Worm (Caenorhabditis elegans) whole organism, L4/young adult: ENCODE measurements around the gene ZK1307.4.

Experiments used
- W03F9.2 ChIP-seq: fragments of 150-350 bp; optimal IDR thresholded peaks from 2 replicates; lab custom pipeline; 2014; ENCODE audit warnings: missing biosample characterization, missing genetic modification characterization
- dao-5 ChIP-seq: sonication (generic microtip); optimal IDR thresholded peaks from 2 replicates; lab custom pipeline; 2016; ENCODE audit warnings: missing genotype, missing genetic modification characterization, moderate library complexity, missing compliant biosample characterization

DNA sequence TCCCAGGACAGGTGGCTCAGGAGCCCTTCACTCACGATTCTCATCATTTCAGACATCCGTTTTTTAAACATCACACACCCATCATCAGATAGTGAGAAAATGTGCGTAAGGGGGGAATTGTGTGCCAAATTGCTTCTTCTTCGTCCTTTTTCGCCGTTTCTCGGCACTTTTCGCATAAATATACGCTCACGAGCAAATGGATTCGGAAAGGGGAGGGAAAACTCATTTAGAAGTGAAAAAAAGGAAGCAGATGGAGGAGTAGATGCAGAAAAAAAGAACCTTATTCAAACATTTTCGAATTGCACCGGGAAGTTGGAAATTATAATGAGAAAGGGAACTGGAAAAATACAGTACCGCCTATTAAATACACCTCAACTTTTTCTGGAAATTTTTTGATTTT lies 30.4 kb upstream of the ZK1307.4 start:
- TF ChIP-seq W03F9.2 (tag; lab: Kevin White, UChicago) (no peak), dao-5 (no peak)
